Fruit fly (Drosophila melanogaster) Kc167 (cell line): Measurements from ENCODE around the gene Ppt2.

Experiments used
- Myc ChIP-seq: fragments of >200 bp; optimal IDR thresholded peaks from 2 replicates; lab custom pipeline; 2017; ENCODE audit warnings: missing external identifiers
- Sin3A ChIP-seq: fragments of >200 bp; optimal IDR thresholded peaks from 2 replicates; lab custom pipeline; 2018; ENCODE audit warnings: missing external identifiers
- h ChIP-seq: fragments of >200 bp; optimal IDR thresholded peaks from 3 replicates; lab custom pipeline; 2018; ENCODE audit warnings: missing external identifiers
- insv ChIP-seq: fragments of >200 bp; optimal IDR thresholded peaks from 3 replicates; lab custom pipeline; 2018; ENCODE audit warnings: missing external identifiers
- psq ChIP-seq: fragments of >200 bp; optimal IDR thresholded peaks from 2 replicates; lab custom pipeline; 2017; ENCODE audit warnings: missing external identifiers
- ttk ChIP-seq: sonication (Bioruptor generic); optimal IDR thresholded peaks from 2 replicates; lab custom pipeline; 2017; ENCODE audit warnings: missing external identifiers

Gene Ppt2

dm6 chr2L:11328357-11328756 lies 48.3 kb downstream of the Ppt2 start:
- no peak for TF ChIP-seq psq (lab: Kevin White, UChicago)
- TF ChIP-seq Sin3A (lab: Kevin White, UChicago) = no peak
- no peak for TF ChIP-seq h (lab: Kevin White, UChicago)
- no peak for TF ChIP-seq ttk (lab: Kevin White, UChicago)
- TF ChIP-seq insv = no peak
- no peak for TF ChIP-seq Myc (lab: Kevin White, UChicago)
